Worm (Caenorhabditis elegans): Measurements from ENCODE around the gene Y11D7A.5.

ce11 chrIV:9210841-9211240 lies 34.5 kb downstream of the Y11D7A.5 start:
- TF ChIP-seq T22C8.4 (GFP tag; IDR thresholded peaks at IDR 0.05): no peak
- no peak for TF ChIP-seq ztf-23 (GFP tag; IDR thresholded peaks at IDR 0.05)
- no peak for TF ChIP-seq flt-1 (GFP tag; IDR thresholded peaks at IDR 0.05)
- TF ChIP-seq cog-1 (tag; optimal IDR thresholded peaks at IDR 0.05): no peak
